Fruit fly (Drosophila melanogaster): Measurements from ENCODE around the gene Cpr72Eb.

Cpr72Eb gene

DNA sequence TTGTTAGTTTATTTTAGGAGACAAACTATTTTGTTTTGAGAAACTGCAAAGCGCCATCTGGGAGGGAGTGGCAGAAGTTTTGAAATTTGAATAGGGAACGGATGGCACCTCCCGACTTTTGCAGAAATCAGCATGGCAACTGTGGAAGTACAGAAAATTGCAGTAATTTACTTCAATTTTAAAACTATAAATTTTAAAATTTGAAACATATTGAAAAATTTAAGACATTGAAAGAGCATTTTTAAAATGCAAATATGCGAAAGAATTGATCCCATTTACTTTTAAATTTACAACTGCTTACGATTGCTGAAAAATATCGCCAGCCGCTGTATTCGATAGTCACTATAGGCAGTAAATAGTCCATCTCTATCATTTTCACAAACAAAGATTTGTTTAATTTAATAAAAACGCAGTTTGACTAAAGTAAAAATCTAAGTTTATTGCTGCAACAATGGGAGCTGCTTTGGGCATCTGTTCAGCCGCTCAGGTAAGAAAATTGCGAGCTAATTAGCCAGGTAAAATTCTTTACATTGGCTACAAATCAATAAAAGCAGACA is 47.8 kb downstream of the Cpr72Eb start, which contains the start of gene Serinc (continued):
- TF ChIP-seq nom (GFP tag; optimal IDR thresholded peaks at IDR 0.05) (no peak), onecut (GFP tag; IDR thresholded peaks at IDR 0.05) (peak; percentile 76), CG15696 (tag; optimal IDR thresholded peaks at IDR 0.05) (peak; percentile 73), zf30C (GFP tag; optimal IDR thresholded peaks at IDR 0.05) (no peak), da (GFP tag; optimal IDR thresholded peaks at IDR 0.05) (no peak), Ssrp (tag; optimal IDR thresholded peaks at IDR 0.05) (peak; percentile 27), odd (GFP tag; optimal IDR thresholded peaks at IDR 0.05) (no peak), Oli (tag; optimal IDR thresholded peaks at IDR 0.05) (peak; percentile 9), al (GFP tag; IDR thresholded peaks at IDR 0.05) (0 out of 2 replicates have a peak, but pooled peaks have one; percentile 34), CG8089 (GFP tag; optimal IDR thresholded peaks at IDR 0.05) (peak; percentile 36), Poxn (GFP tag; IDR thresholded peaks at IDR 0.05) (no peak), trh (GFP tag; optimal IDR thresholded peaks at IDR 0.05) (no peak), CG18476 (GFP tag; optimal IDR thresholded peaks at IDR 0.05) (peak; percentile 27), CG1024 (GFP tag; IDR thresholded peaks at IDR 0.05) (no peak), CG11695 (GFP tag; IDR thresholded peaks at IDR 0.05) (no peak), CG3726 (GFP tag; IDR thresholded peaks at IDR 0.05) (no peak), Optix (GFP tag; IDR thresholded peaks at IDR 0.05) (0 out of 3 replicates have a peak, but pooled peaks have one; percentile 25), insv (GFP tag; optimal IDR thresholded peaks at IDR 0.05) (peak in 1 of 2 experiments; percentile 59), HmgD (GFP tag; optimal IDR thresholded peaks at IDR 0.05) (no peak), E2f2 (GFP tag; IDR thresholded peaks at IDR 0.05) (peak; percentile 72), CG10959 (GFP tag; IDR thresholded peaks at IDR 0.05) (no peak), MTF-1 (GFP tag; optimal IDR thresholded peaks at IDR 0.05; ENCODE audit: borderline replicate concordance) (no peak), ems (GFP tag; optimal IDR thresholded peaks at IDR 0.05) (peak; percentile 42), Neu2 (GFP tag; optimal IDR thresholded peaks at IDR 0.05; ENCODE audit: borderline replicate concordance) (no peak), GATAe (GFP tag; conservative IDR thresholded peaks at IDR 0.05) (no peak), btn (GFP tag; optimal IDR thresholded peaks at IDR 0.05) (no peak), Lpt (GFP tag; optimal IDR thresholded peaks at IDR 0.05) (no peak), otp (GFP tag; IDR thresholded peaks at IDR 0.05) (no peak), MESR4 (GFP tag; optimal IDR thresholded peaks at IDR 0.05) (peak; percentile 73), Abd-B (GFP tag; optimal IDR thresholded peaks at IDR 0.05) (peak; percentile 55), Rfx (GFP tag; IDR thresholded peaks at IDR 0.05) (0 out of 2 replicates have a peak, but pooled peaks have one; percentile 71), CG9932 (GFP tag; IDR thresholded peaks at IDR 0.05) (peak; percentile 78; the same call in 1 of the 2 replicates), CG34376 (GFP tag; optimal IDR thresholded peaks at IDR 0.05) (peak; percentile 25), sug (tag; optimal IDR thresholded peaks at IDR 0.05) (peak; percentile 66), CG12104 (GFP tag; optimal IDR thresholded peaks at IDR 0.05) (peak; percentile 53), CG13775 (GFP tag; optimal IDR thresholded peaks at IDR 0.05) (peak; percentile 66), C15 (GFP tag; IDR thresholded peaks at IDR 0.05) (no peak), CG12659 (GFP tag; optimal IDR thresholded peaks at IDR 0.05) (peak; percentile 84), Elba2 (GFP tag; optimal IDR thresholded peaks at IDR 0.05) (no peak), Fer2 (tag; optimal IDR thresholded peaks at IDR 0.05) (peak; percentile 16), Hr51 (GFP tag; optimal IDR thresholded peaks at IDR 0.05) (peak in 1 of 2 experiments; percentile 39), CG4360 (GFP tag; IDR thresholded peaks at IDR 0.05) (no peak), CG8359 (GFP tag; optimal IDR thresholded peaks at IDR 0.05; ENCODE audit: borderline replicate concordance) (no peak), Hmr (GFP tag; optimal IDR thresholded peaks at IDR 0.05) (peak; percentile 69), CG10321 (GFP tag; IDR thresholded peaks at IDR 0.05) (no peak), Dfd (GFP tag; optimal IDR thresholded peaks at IDR 0.05) (no peak), CG3838 (GFP tag; optimal IDR thresholded peaks at IDR 0.05) (peak; percentile 25), unpg (GFP tag; optimal IDR thresholded peaks at IDR 0.05) (no peak), CG31441 (GFP tag; IDR thresholded peaks at IDR 0.05) (no peak), Atf6 (GFP tag; IDR thresholded peaks at IDR 0.05) (0 out of 2 replicates have a peak, but pooled peaks have one; percentile 9)
